Worm (Caenorhabditis elegans) whole organism, L4 larva: ENCODE measurements around the gene dgk-2.

ENCODE experiments used
- F44E2.7 ChIP-seq: fragments of 200-800 bp; sonication (Bioruptor generic); IDR thresholded peaks from 2 replicates; pipeline ENCODE4 v2.1.2; 2022; ENCODE audit warnings: missing genetic modification characterization, missing compliant biosample characterization
- F49E8.2 ChIP-seq: sonication (generic microtip); optimal IDR thresholded peaks from 2 replicates; lab custom pipeline; 2016; ENCODE audit warnings: missing compliant biosample characterization, mild to moderate bottlenecking, missing genetic modification characterization, borderline replicate concordance
- aha-1 ChIP-seq: fragments of 150-350 bp; peaks from one replicate; lab custom pipeline; 2014; ENCODE audit warnings: missing biosample characterization, missing genetic modification characterization
- aly-2 ChIP-seq: sonication (generic microtip); optimal IDR thresholded peaks from 2 replicates; lab custom pipeline; 2018; ENCODE audit warnings: missing biosample characterization, missing genetic modification characterization
- ama-1 ChIP-seq: fragments of 150-350 bp; optimal IDR thresholded peaks from 2 replicates; lab custom pipeline; 2014; ENCODE audit warnings: inconsistent platforms, mixed read lengths
- attf-4 ChIP-seq: sonication (generic microtip); optimal IDR thresholded peaks from 3 replicates; lab custom pipeline; 2017; ENCODE audit warnings: missing biosample characterization, missing genetic modification characterization
- ceh-32 ChIP-seq: sonication (generic microtip); optimal IDR thresholded peaks from 2 replicates; lab custom pipeline; 2016; ENCODE audit warnings: mild to moderate bottlenecking, missing genetic modification characterization, missing compliant biosample characterization; ENCODE audit not compliant: poor library complexity
- ceh-44 ChIP-seq: fragments of 200-800 bp; sonication (Bioruptor generic); IDR thresholded peaks from 2 replicates; pipeline ENCODE4 v1.3.6; 2022; ENCODE audit warnings: missing genetic modification reagents, missing genetic modification characterization, missing compliant biosample characterization
- ces-1 ChIP-seq: fragments of 150-350 bp; sonication (generic microtip); optimal IDR thresholded peaks from 4 replicates; lab custom pipeline; 2014; ENCODE audit warnings: missing biosample characterization, missing genetic modification reagents, missing genetic modification characterization
- daf-12 ChIP-seq: fragments of 150-350 bp; optimal IDR thresholded peaks from 2 replicates; lab custom pipeline; 2014; ENCODE audit warnings: missing biosample characterization, missing genetic modification reagents, missing genetic modification characterization
- daf-16 ChIP-seq, 3 experiments: sonication (generic microtip); optimal IDR thresholded peaks; 2 replicates each; lab custom pipeline; 2016 to 2017; ENCODE audit warnings: missing genetic modification characterization in 3 of 3, missing genetic modification reagents in 3 of 3, mild to moderate bottlenecking in 2 of 3, missing compliant biosample characterization in 2 of 3, missing biosample characterization in 1 of 3, moderate library complexity in 1 of 3
- dmd-9 ChIP-seq: fragments of 200-800 bp; sonication (Bioruptor generic); IDR thresholded peaks from 2 replicates; pipeline ENCODE4 v1.3.6; 2022; ENCODE audit warnings: missing genetic modification reagents, missing genetic modification characterization, missing compliant biosample characterization
- duxl-1 ChIP-seq: sonication (generic microtip); optimal IDR thresholded peaks from 2 replicates; lab custom pipeline; 2016; ENCODE audit warnings: mild to moderate bottlenecking, missing genetic modification characterization, moderate library complexity, missing compliant biosample characterization; ENCODE audit not compliant: poor library complexity
- egl-27 ChIP-seq: sonication (generic microtip); optimal IDR thresholded peaks from 3 replicates; lab custom pipeline; 2017; ENCODE audit warnings: missing biosample characterization, missing genetic modification reagents, missing genetic modification characterization
- fos-1 ChIP-seq: fragments of 150-350 bp; optimal IDR thresholded peaks from 2 replicates; lab custom pipeline; 2014; ENCODE audit warnings: missing biosample characterization, missing genetic modification characterization
- gei-8 ChIP-seq: fragments of 200-800 bp; sonication (Bioruptor generic); optimal IDR thresholded peaks from 2 replicates; lab custom pipeline; 2018; ENCODE audit warnings: mild to moderate bottlenecking, missing genetic modification characterization, missing compliant biosample characterization
- hlh-30 ChIP-seq: sonication (generic microtip); optimal IDR thresholded peaks from 2 replicates; lab custom pipeline; 2017; ENCODE audit warnings: antibody characterized with exemption, mild to moderate bottlenecking, missing genetic modification characterization, missing compliant biosample characterization; ENCODE audit not compliant: insufficient read depth
- jun-1 ChIP-seq: fragments of 150-350 bp; optimal IDR thresholded peaks from 2 replicates; lab custom pipeline; 2014; ENCODE audit warnings: missing biosample characterization, missing genetic modification reagents, missing genetic modification characterization
- lin-15B ChIP-seq: fragments of 150-350 bp; sonication (generic microtip); optimal IDR thresholded peaks from 3 replicates; lab custom pipeline; 2014; ENCODE audit warnings: missing biosample characterization, missing genetic modification characterization
- lin-29 ChIP-seq: fragments of 200-800 bp; sonication (Bioruptor generic); IDR thresholded peaks from 2 replicates; pipeline ENCODE4 v1.3.6; 2022; ENCODE audit warnings: missing genetic modification reagents, missing genetic modification characterization, missing compliant biosample characterization
- lsy-2 ChIP-seq, 2 experiments: fragments of 150-350 bp in 1 of 2; sonication (generic microtip) in 1 of 2; optimal IDR thresholded peaks; 2 replicates each; lab custom pipeline; 2014 to 2017; ENCODE audit warnings: missing biosample characterization in 2 of 2, missing genetic modification characterization in 2 of 2
- madf-5 ChIP-seq, 2 experiments: fragments of 200-800 bp; sonication (Bioruptor generic); IDR thresholded peaks; 2 replicates each; pipeline ENCODE4 v1.3.6; 2022; ENCODE audit warnings: missing compliant biosample characterization in 2 of 2, missing genetic modification characterization in 2 of 2
- madf-9 ChIP-seq: fragments of 200-800 bp; sonication (Bioruptor generic); conservative IDR thresholded peaks from 2 replicates; pipeline ENCODE4 v1.3.6; 2022; ENCODE audit warnings: missing genetic modification reagents, missing genetic modification characterization, missing compliant biosample characterization
- mdl-1 ChIP-seq, 2 experiments: fragments of 150-350 bp in 1 of 2; sonication (generic microtip) in 1 of 2; optimal IDR thresholded peaks; 2 replicates each; lab custom pipeline; 2014 to 2017; ENCODE audit warnings: missing biosample characterization in 2 of 2, missing genetic modification characterization in 2 of 2
- mdt-29 ChIP-seq: fragments of 200-800 bp; sonication (Bioruptor generic); IDR thresholded peaks from 2 replicates; pipeline ENCODE4 v1.3.6; 2022; ENCODE audit warnings: missing genetic modification reagents, missing genetic modification characterization, missing compliant biosample characterization
- nhr-237 ChIP-seq: sonication (generic microtip); optimal IDR thresholded peaks from 2 replicates; lab custom pipeline; 2017; ENCODE audit warnings: missing biosample characterization, missing genetic modification characterization
- nhr-25 ChIP-seq: sonication (generic microtip); optimal IDR thresholded peaks from 2 replicates; lab custom pipeline; 2017; ENCODE audit warnings: missing genetic modification characterization, mild to moderate bottlenecking, missing compliant biosample characterization, antibody characterized with exemption, moderate library complexity, borderline replicate concordance; ENCODE audit not compliant: insufficient read depth
- nhr-28 ChIP-seq: fragments of 150-350 bp; optimal IDR thresholded peaks from 2 replicates; lab custom pipeline; 2014; ENCODE audit warnings: missing biosample characterization, missing genetic modification characterization
- nhr-41 ChIP-seq: fragments of 200-800 bp; sonication (Bioruptor generic); IDR thresholded peaks from 2 replicates; pipeline ENCODE4 v1.3.6; 2022; ENCODE audit warnings: missing genetic modification reagents, missing genetic modification characterization, missing compliant biosample characterization
- nhr-48 ChIP-seq: sonication (generic microtip); optimal IDR thresholded peaks from 2 replicates; lab custom pipeline; 2016; ENCODE audit warnings: mild to moderate bottlenecking, missing genetic modification characterization, missing compliant biosample characterization
- nhr-6 ChIP-seq: fragments of 150-350 bp; optimal IDR thresholded peaks from 2 replicates; lab custom pipeline; 2014; ENCODE audit warnings: missing biosample characterization, missing genetic modification characterization
- pqm-1 ChIP-seq: sonication (generic microtip); optimal IDR thresholded peaks from 2 replicates; lab custom pipeline; 2017; ENCODE audit warnings: missing biosample characterization, missing genetic modification characterization
- rbr-2 ChIP-seq: sonication (generic microtip); optimal IDR thresholded peaks from 2 replicates; lab custom pipeline; 2016; ENCODE audit warnings: missing genotype, missing genetic modification characterization, missing compliant biosample characterization
- set-16 ChIP-seq: fragments of 200-800 bp; sonication (Bioruptor generic); IDR thresholded peaks from 2 replicates; pipeline ENCODE4 v1.3.6; 2022; ENCODE audit warnings: missing genetic modification reagents, missing genetic modification characterization, missing compliant biosample characterization
- skn-1 ChIP-seq: fragments of 150-350 bp; optimal IDR thresholded peaks from 2 replicates; lab custom pipeline; 2014; ENCODE audit warnings: missing biosample characterization, missing genetic modification characterization
- snpc-4 ChIP-seq: fragments of 150-350 bp; optimal IDR thresholded peaks from 2 replicates; lab custom pipeline; 2014; ENCODE audit warnings: missing biosample characterization, missing genetic modification characterization
- unc-39 ChIP-seq: sonication (generic microtip); optimal IDR thresholded peaks from 2 replicates; lab custom pipeline; 2017; ENCODE audit warnings: missing biosample characterization, missing genetic modification characterization
- unc-62 ChIP-seq, 3 experiments: fragments of 150-350 bp in 1 of 3; sonication (generic microtip); optimal IDR thresholded peaks in 2 of 3; peaks in 1 of 3; 1 replicate in 1 of 3; 2 replicates in 2 of 3; lab custom pipeline; 2014 to 2017; ENCODE audit warnings: missing biosample characterization in 3 of 3, missing genetic modification characterization in 3 of 3, missing genetic modification reagents in 3 of 3, missing genotype in 1 of 3
- vab-7 ChIP-seq: fragments of 200-800 bp; sonication (Bioruptor generic); IDR thresholded peaks from 2 replicates; pipeline ENCODE4 v1.3.6; 2022; ENCODE audit warnings: missing genetic modification reagents, missing genetic modification characterization, missing compliant biosample characterization
- zfp-2 ChIP-seq: sonication (generic microtip); optimal IDR thresholded peaks from 2 replicates; lab custom pipeline; 2016; ENCODE audit warnings: mild to moderate bottlenecking, missing genetic modification characterization, missing compliant biosample characterization
- zfp-3 ChIP-seq: fragments of 200-800 bp; sonication (Bioruptor generic); conservative IDR thresholded peaks from 2 replicates; pipeline ENCODE4 v1.3.6; 2022; ENCODE audit warnings: missing genetic modification reagents, missing genetic modification characterization, missing compliant biosample characterization
- ztf-11 ChIP-seq: fragments of 150-350 bp; optimal IDR thresholded peaks from 2 replicates; lab custom pipeline; 2014; ENCODE audit warnings: missing biosample characterization, missing genetic modification characterization

Gene dgk-2

ce11 chrX:4530426-4531044 lies 26.3 kb upstream of the dgk-2 start (continued):
- TF ChIP-seq duxl-1 (no peak), unc-39 (tag; lab: Kevin White, UChicago) (no peak), lsy-2 (tag; optimal IDR thresholded peaks at IDR 0.05; lab: Kevin White, UChicago) (peak in 1 of 2 experiments; percentile 20), skn-1 (no peak), daf-12 (tag; lab: Kevin White, UChicago) (no peak), fos-1 (tag; lab: Kevin White, UChicago) (no peak), vab-7 (GFP tag; lab: Robert Waterston, UW) (no peak), ceh-44 (GFP tag; lab: Robert Waterston, UW) (no peak), rbr-2 (no peak), egl-27 (no peak), nhr-25 (no peak), zfp-2 (tag; lab: Kevin White, UChicago) (no peak), mdl-1 (tag; optimal IDR thresholded peaks at IDR 0.05; lab: Kevin White, UChicago) (peak in 1 of 2 experiments; percentile 65), ama-1 (no peak), nhr-48 (peak; percentile 24), hlh-30 (peak; percentile 50), nhr-28 (peak; percentile 75), aha-1 (tag; lab: Kevin White, UChicago) (peak; percentile 75), jun-1 (no peak), zfp-3 (GFP tag; lab: Robert Waterston, UW) (no peak), lin-29 (GFP tag; lab: Robert Waterston, UW) (no peak), lin-15B (tag; lab: Kevin White, UChicago) (no peak), dmd-9 (no peak), madf-9 (GFP tag; lab: Robert Waterston, UW) (no peak), nhr-6 (tag; lab: Kevin White, UChicago) (no peak), F44E2.7 (GFP tag; lab: Robert Waterston, UW) (no peak), nhr-237 (tag; lab: Kevin White, UChicago) (no peak), set-16 (GFP tag; lab: Robert Waterston, UW) (no peak), ceh-32 (tag; lab: Kevin White, UChicago) (no peak), nhr-41 (GFP tag; lab: Robert Waterston, UW) (no peak), mdt-29 (GFP tag; lab: Robert Waterston, UW) (no peak), aly-2 (tag; lab: Kevin White, UChicago) (no peak), gei-8 (GFP tag; lab: Kevin White, UChicago) (no peak), unc-62 (GFP tag; optimal IDR thresholded peaks at IDR 0.05 in 1 of 2; lab: Kevin White, UChicago) (peak in 1 of 2 experiments; percentile 57), unc-62 (tag; optimal IDR thresholded peaks at IDR 0.05; lab: Kevin White, UChicago) (no peak), ztf-11 (tag; lab: Kevin White, UChicago) (no peak), pqm-1 (tag; lab: Kevin White, UChicago) (peak; percentile 78), ces-1 (no peak), daf-16 (GFP tag; optimal IDR thresholded peaks at IDR 0.05; lab: Kevin White, UChicago) (no peak), daf-16 (tag; optimal IDR thresholded peaks at IDR 0.05; lab: Kevin White, UChicago) (peak; percentile 43), snpc-4 (tag; lab: Kevin White, UChicago) (no peak), attf-4 (tag; lab: Kevin White, UChicago) (no peak), F49E8.2 (tag; lab: Kevin White, UChicago) (no peak), madf-5 (GFP tag; IDR thresholded peaks at IDR 0.05; lab: Robert Waterston, UW) (no peak)
